Fruit fly (Drosophila melanogaster): ENCODE data around the gene cyst.

- no peak for TF ChIP-seq kni (GFP tag; optimal IDR thresholded peaks at IDR 0.05)
- no peak for TF ChIP-seq hth (optimal IDR thresholded peaks at IDR 0.05)
- TF ChIP-seq cg (GFP tag; optimal IDR thresholded peaks at IDR 0.05) = peak; percentile 89
- no peak for TF ChIP-seq Bteb2 (GFP tag; optimal IDR thresholded peaks at IDR 0.05)
- TF ChIP-seq GATAe (GFP tag; conservative IDR thresholded peaks at IDR 0.05) = no peak
- peak; percentile 9 for TF ChIP-seq CG8924 (tag; optimal IDR thresholded peaks at IDR 0.05)
Measured at dm6 chr2L:19517154-19517814, 8.7 kb upstream of the cyst start, which contains the start of gene Hasp.
